Worm (Caenorhabditis elegans) whole organism, midembryonic: Measurements from ENCODE around the gene acy-1.

Experiments
- T22C8.4 ChIP-seq: fragments of 200-800 bp; sonication (Bioruptor generic); IDR thresholded peaks from 2 replicates; pipeline ENCODE4 v1.3.6; 2022; ENCODE audit warnings: missing genetic modification characterization, missing compliant biosample characterization
- flt-1 ChIP-seq: fragments of 200-800 bp; sonication (Bioruptor generic); IDR thresholded peaks from 2 replicates; pipeline ENCODE4 v1.3.6; 2022; ENCODE audit warnings: missing genetic modification characterization, missing compliant biosample characterization
- klf-2 ChIP-seq: fragments of 200-800 bp; sonication (Bioruptor generic); conservative IDR thresholded peaks from 2 replicates; pipeline ENCODE4 v1.3.6; 2022; ENCODE audit warnings: missing genetic modification reagents, missing genetic modification characterization, missing compliant biosample characterization
- med-1 ChIP-seq: sonication (generic microtip); optimal IDR thresholded peaks from 2 replicates; lab custom pipeline; 2017; ENCODE audit warnings: missing genetic modification characterization, mild to moderate bottlenecking, missing compliant biosample characterization, antibody characterized with exemption, missing genetic modification reagents; ENCODE audit not compliant: insufficient read depth
- ztf-29 ChIP-seq: fragments of 200-800 bp; sonication (Bioruptor generic); IDR thresholded peaks from 2 replicates; pipeline ENCODE4 v1.3.6; 2022; ENCODE audit warnings: missing genetic modification reagents, missing genetic modification characterization, missing compliant biosample characterization

ce11 chrIII:4765474-4765873 is 43.6 kb downstream of the acy-1 start, which contains the start of gene B0393.5:
- TF ChIP-seq ztf-29 (GFP tag; lab: Robert Waterston, UW), result no peak
- no peak for TF ChIP-seq flt-1 (GFP tag; lab: Robert Waterston, UW)
- TF ChIP-seq klf-2, result no peak
- TF ChIP-seq med-1 (GFP tag; lab: Kevin White, UChicago), result no peak
- TF ChIP-seq T22C8.4 (GFP tag; lab: Robert Waterston, UW), result no peak
